Fruit fly (Drosophila melanogaster) whole organism: ENCODE results near the gene CG14309.

Experiments used
- Dll ChIP-seq: fragments of >200 bp; optimal IDR thresholded peaks from 2 replicates; lab custom pipeline; 2017
- EcR ChIP-seq, 2 experiments: fragments of >200 bp; optimal IDR thresholded peaks; 2 replicates each; lab custom pipeline; 2017; ENCODE audit warnings: missing biosample characterization in 2 of 2, missing genetic modification characterization in 2 of 2, missing genetic modification reagents in 2 of 2
- pan ChIP-seq: fragments of >200 bp; optimal IDR thresholded peaks from 2 replicates; lab custom pipeline; 2017
- psq ChIP-seq: fragments of >200 bp; optimal IDR thresholded peaks from 2 replicates; lab custom pipeline; 2017
- usp ChIP-seq: fragments of >200 bp; optimal IDR thresholded peaks from 2 replicates; lab custom pipeline; 2017; ENCODE audit warnings: missing biosample characterization, missing genetic modification characterization, mixed read lengths

dm6 chr3R:18411205-18411749 is 26.4 kb upstream of the CG14309 start, which contains the start of gene CG10864:
- no peak for TF ChIP-seq EcR (GFP tag; optimal IDR thresholded peaks at IDR 0.05; lab: Kevin White, UChicago)
- no peak for TF ChIP-seq usp (GFP tag; lab: Kevin White, UChicago)
- TF ChIP-seq pan (lab: Kevin White, UChicago) = no peak
- TF ChIP-seq psq (lab: Kevin White, UChicago) = no peak
- no peak for TF ChIP-seq Dll (lab: Kevin White, UChicago)
